Worm (Caenorhabditis elegans) whole organism, L1 larva: Measurements from ENCODE around the gene T26C5.2.

Experiments used
- aly-2 ChIP-seq: fragments of 150-350 bp; optimal IDR thresholded peaks from 2 replicates; lab custom pipeline; 2014; ENCODE audit warnings: missing biosample characterization, missing genetic modification characterization
- ces-1 ChIP-seq: fragments of 150-350 bp; optimal IDR thresholded peaks from 2 replicates; lab custom pipeline; 2014; ENCODE audit warnings: missing biosample characterization, missing genetic modification reagents, missing genetic modification characterization
- egl-27 ChIP-seq, 2 experiments: fragments of 150-350 bp in 1 of 2; sonication (generic microtip); optimal IDR thresholded peaks; 3 replicates each; lab custom pipeline; 2017 to 2018; ENCODE audit warnings: missing biosample characterization in 2 of 2, missing genetic modification characterization in 2 of 2, missing genetic modification reagents in 2 of 2
- elt-2 ChIP-seq: sonication (generic microtip); optimal IDR thresholded peaks from 2 replicates; lab custom pipeline; 2016; ENCODE audit warnings: missing genetic modification characterization, mild to moderate bottlenecking, inconsistent platforms, missing compliant biosample characterization, missing genetic modification reagents
- hlh-4 ChIP-seq: sonication (generic microtip); optimal IDR thresholded peaks from 2 replicates; lab custom pipeline; 2016; ENCODE audit warnings: mild to moderate bottlenecking, missing genetic modification characterization, missing compliant biosample characterization
- lir-3 ChIP-seq: sonication (generic microtip); optimal IDR thresholded peaks from 2 replicates; lab custom pipeline; 2016; ENCODE audit warnings: mild to moderate bottlenecking, missing genetic modification characterization, moderate library complexity, missing compliant biosample characterization; ENCODE audit not compliant: poor library complexity
- nhr-20 ChIP-seq: sonication (generic microtip); optimal IDR thresholded peaks from 2 replicates; lab custom pipeline; 2016; ENCODE audit warnings: mild to moderate bottlenecking, missing genetic modification characterization, missing compliant biosample characterization
- nhr-77 ChIP-seq: fragments of 150-350 bp; optimal IDR thresholded peaks from 2 replicates; lab custom pipeline; 2014; ENCODE audit warnings: missing biosample characterization, missing genetic modification characterization
- pax-3 ChIP-seq: fragments of 200-800 bp; sonication (Bioruptor generic); optimal IDR thresholded peaks from 2 replicates; lab custom pipeline; 2018; ENCODE audit warnings: mild to moderate bottlenecking, missing genetic modification characterization, moderate library complexity, missing compliant biosample characterization
- pqm-1 ChIP-seq: sonication (generic microtip); optimal IDR thresholded peaks from 3 replicates; lab custom pipeline; 2017; ENCODE audit warnings: missing biosample characterization, missing genetic modification characterization
- sox-4 ChIP-seq: sonication (generic microtip); optimal IDR thresholded peaks from 2 replicates; lab custom pipeline; 2016; ENCODE audit warnings: missing genetic modification characterization, missing compliant biosample characterization
- unc-130 ChIP-seq: fragments of 150-350 bp; optimal IDR thresholded peaks from 2 replicates; lab custom pipeline; 2017; ENCODE audit warnings: missing biosample characterization, missing genetic modification characterization, inconsistent platforms

DNA sequence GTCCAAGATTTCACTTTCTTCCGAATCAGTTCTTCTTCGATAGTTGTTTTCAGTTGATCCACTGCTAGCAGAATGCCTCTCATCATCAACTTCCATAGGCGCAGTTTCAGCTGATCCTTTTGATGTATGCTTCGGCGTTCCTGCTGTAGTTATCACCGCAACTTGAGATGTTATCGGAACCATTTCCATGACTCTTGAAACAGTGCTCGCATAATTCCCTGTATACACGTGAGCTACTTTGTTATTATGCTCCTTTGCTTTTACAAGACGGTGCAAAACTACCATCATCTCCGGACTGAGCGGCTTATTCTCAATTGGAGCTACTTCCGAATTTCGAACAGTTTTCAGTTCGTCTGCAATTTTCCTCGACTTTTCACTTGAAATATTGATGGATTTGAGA, 44.1 kb downstream of the T26C5.2 start:
- TF ChIP-seq egl-27 (tag; optimal IDR thresholded peaks at IDR 0.05; lab: Kevin White, UChicago) (no peak), aly-2 (tag; lab: Kevin White, UChicago) (no peak), pax-3 (no peak), elt-2 (no peak), lir-3 (no peak), nhr-77 (tag; lab: Kevin White, UChicago) (no peak), ces-1 (GFP tag; lab: Kevin White, UChicago) (no peak), unc-130 (tag; lab: Kevin White, UChicago) (no peak), pqm-1 (no peak), hlh-4 (no peak), nhr-20 (tag; lab: Kevin White, UChicago) (no peak), sox-4 (tag; lab: Kevin White, UChicago) (no peak)
